Worm (Caenorhabditis elegans) whole organism, early embryonic: ENCODE measurements around the gene srg-38.

Experiments used
- B0310.2 ChIP-seq: sonication (generic microtip); optimal IDR thresholded peaks from 2 replicates; lab custom pipeline; 2016; ENCODE audit warnings: mild to moderate bottlenecking, missing genetic modification characterization, missing compliant biosample characterization
- ama-1 ChIP-seq: fragments of 150-350 bp; optimal IDR thresholded peaks from 2 replicates; lab custom pipeline; 2014
- scrt-1 ChIP-seq: fragments of 200-800 bp; sonication (Bioruptor generic); IDR thresholded peaks from 2 replicates; pipeline ENCODE4 v1.3.6; 2022; ENCODE audit warnings: missing genetic modification characterization, missing compliant biosample characterization
- sea-1 ChIP-seq: fragments of 200-800 bp; sonication (Bioruptor generic); conservative IDR thresholded peaks from 2 replicates; pipeline ENCODE4 v1.3.6; 2022; ENCODE audit warnings: missing genetic modification characterization, missing compliant biosample characterization
- tbx-37 ChIP-seq: fragments of 200-800 bp; sonication (Bioruptor generic); conservative IDR thresholded peaks from 2 replicates; pipeline ENCODE4 v1.3.6; 2022; ENCODE audit warnings: missing genetic modification reagents, missing genetic modification characterization, missing compliant biosample characterization
- tra-4 ChIP-seq: sonication (generic microtip); optimal IDR thresholded peaks from 2 replicates; lab custom pipeline; 2017; ENCODE audit warnings: missing genetic modification characterization, missing compliant biosample characterization

ce11 chrV:11172667-11173066 lies 17.2 kb upstream of the srg-38 start:
- TF ChIP-seq ama-1 = no peak
- no peak for TF ChIP-seq tra-4 (tag; lab: Kevin White, UChicago)
- no peak for TF ChIP-seq tbx-37 (GFP tag; lab: Robert Waterston, UW)
- TF ChIP-seq B0310.2 (tag; lab: Kevin White, UChicago) = no peak
- TF ChIP-seq sea-1 (GFP tag; lab: Robert Waterston, UW) = no peak
- no peak for TF ChIP-seq scrt-1 (GFP tag; lab: Robert Waterston, UW)
